Worm (Caenorhabditis elegans) whole organism, young adult: ENCODE results near the gene F36H12.3.
A peak's percentile ranks its signal among the peaks of the same experiment; 100 is the strongest.

Experiments used
- F10E7.11 ChIP-seq: sonication (generic microtip); optimal IDR thresholded peaks from 2 replicates; lab custom pipeline; 2017; ENCODE audit warnings: mild to moderate bottlenecking, missing genetic modification characterization, moderate library complexity, missing compliant biosample characterization
- F23B12.7 ChIP-seq: sonication (generic microtip); optimal IDR thresholded peaks from 2 replicates; lab custom pipeline; 2017; ENCODE audit warnings: missing genetic modification characterization, mild to moderate bottlenecking, missing compliant biosample characterization, antibody characterized with exemption, moderate library complexity; ENCODE audit not compliant: insufficient read depth
- F39B2.1 ChIP-seq: fragments of 200-800 bp; sonication (Bioruptor generic); IDR thresholded peaks from 2 replicates; pipeline ENCODE4 v1.3.6; 2022; ENCODE audit warnings: missing genetic modification reagents, missing genetic modification characterization, missing compliant biosample characterization
- F49E8.2 ChIP-seq: sonication (generic microtip); optimal IDR thresholded peaks from 3 replicates; lab custom pipeline; 2017; ENCODE audit warnings: missing genetic modification characterization, mild to moderate bottlenecking, missing compliant biosample characterization, antibody characterized with exemption, moderate library complexity; ENCODE audit not compliant: insufficient read depth
- F52B5.7 ChIP-seq: sonication (generic microtip); optimal IDR thresholded peaks from 2 replicates; lab custom pipeline; 2016; ENCODE audit warnings: mild to moderate bottlenecking, missing genetic modification characterization, missing compliant biosample characterization
- aptf-2 ChIP-seq: fragments of 200-800 bp; sonication (Bioruptor generic); conservative IDR thresholded peaks from 2 replicates; pipeline ENCODE4 v1.3.6; 2022; ENCODE audit warnings: missing genetic modification reagents, missing genetic modification characterization, missing compliant biosample characterization
- aptf-3 ChIP-seq: fragments of 200-800 bp; sonication (Bioruptor generic); IDR thresholded peaks from 2 replicates; pipeline ENCODE4 v1.3.6; 2022; ENCODE audit warnings: missing genetic modification characterization, missing compliant biosample characterization
- attf-6 ChIP-seq: fragments of 200-800 bp; sonication (Bioruptor generic); IDR thresholded peaks from 2 replicates; pipeline ENCODE4 v1.3.6; 2022; ENCODE audit warnings: missing genetic modification reagents, missing genetic modification characterization, missing compliant biosample characterization
- bed-1 ChIP-seq: fragments of 200-800 bp; sonication (Bioruptor generic); IDR thresholded peaks from 2 replicates; pipeline ENCODE4 v1.3.6; 2022; ENCODE audit warnings: missing genetic modification reagents, missing genetic modification characterization, missing compliant biosample characterization
- cebp-2 ChIP-seq: fragments of 200-800 bp; sonication (Bioruptor generic); IDR thresholded peaks from 2 replicates; pipeline ENCODE4 v1.3.6; 2022; ENCODE audit warnings: missing genetic modification characterization, missing compliant biosample characterization
- ceh-58 ChIP-seq: fragments of 200-800 bp; sonication (Bioruptor generic); IDR thresholded peaks from 2 replicates; pipeline ENCODE4 v1.3.6; 2022; ENCODE audit warnings: missing genetic modification characterization, missing compliant biosample characterization
- dpl-1 ChIP-seq: fragments of 150-350 bp; optimal IDR thresholded peaks from 2 replicates; lab custom pipeline; 2014; ENCODE audit warnings: missing biosample characterization, missing genetic modification reagents, missing genetic modification characterization
- hmg-1.2 ChIP-seq: fragments of 200-800 bp; sonication (Bioruptor generic); IDR thresholded peaks from 2 replicates; pipeline ENCODE4 v1.3.6; 2022; ENCODE audit warnings: missing genetic modification reagents, missing genetic modification characterization, missing compliant biosample characterization
- mcd-1 ChIP-seq: fragments of 200-800 bp; sonication (Bioruptor generic); IDR thresholded peaks from 2 replicates; pipeline ENCODE4 v1.3.6; 2022; ENCODE audit warnings: missing genetic modification reagents, missing genetic modification characterization, missing compliant biosample characterization
- mel-28 ChIP-seq: sonication (generic microtip); optimal IDR thresholded peaks from 2 replicates; lab custom pipeline; 2016; ENCODE audit warnings: borderline replicate concordance, mild to moderate bottlenecking, missing genetic modification characterization, missing compliant biosample characterization
- nfya-1 ChIP-seq: sonication (generic microtip); optimal IDR thresholded peaks from 2 replicates; lab custom pipeline; 2017; ENCODE audit warnings: antibody characterized with exemption, missing compliant biosample characterization, missing genetic modification characterization, borderline replicate concordance; ENCODE audit not compliant: insufficient read depth
- nhr-90 ChIP-seq: sonication (generic microtip); optimal IDR thresholded peaks from 2 replicates; lab custom pipeline; 2016; ENCODE audit warnings: missing genotype, mild to moderate bottlenecking, missing genetic modification characterization, missing compliant biosample characterization
- pbrm-1 ChIP-seq: fragments of 200-800 bp; sonication (Bioruptor generic); IDR thresholded peaks from 2 replicates; pipeline ENCODE4 v1.3.6; 2022; ENCODE audit warnings: missing genetic modification reagents, missing genetic modification characterization, missing compliant biosample characterization
- snpc-3.4 ChIP-seq: sonication (generic microtip); optimal IDR thresholded peaks from 2 replicates; lab custom pipeline; 2017; ENCODE audit warnings: missing genetic modification characterization, mild to moderate bottlenecking, missing compliant biosample characterization, antibody characterized with exemption, moderate library complexity, missing genotype, missing genetic modification reagents
- snpc-4 ChIP-seq, 5 experiments: fragments of 150-350 bp in 1 of 5; sonication (generic microtip) in 4 of 5; optimal IDR thresholded peaks; 2 replicates each; lab custom pipeline; 2014 to 2018; ENCODE audit warnings: missing genetic modification characterization in 5 of 5, missing biosample characterization in 3 of 5, antibody characterized with exemption in 2 of 5, mild to moderate bottlenecking in 2 of 5, missing compliant biosample characterization in 2 of 5, missing genotype in 2 of 5, moderate library complexity in 2 of 5, missing genetic modification reagents in 1 of 5
- ztf-25 ChIP-seq: fragments of 200-800 bp; sonication (Bioruptor generic); IDR thresholded peaks from 2 replicates; pipeline ENCODE4 v1.3.6; 2022; ENCODE audit warnings: missing genetic modification reagents, missing genetic modification characterization, missing compliant biosample characterization

F36H12.3 gene

DNA sequence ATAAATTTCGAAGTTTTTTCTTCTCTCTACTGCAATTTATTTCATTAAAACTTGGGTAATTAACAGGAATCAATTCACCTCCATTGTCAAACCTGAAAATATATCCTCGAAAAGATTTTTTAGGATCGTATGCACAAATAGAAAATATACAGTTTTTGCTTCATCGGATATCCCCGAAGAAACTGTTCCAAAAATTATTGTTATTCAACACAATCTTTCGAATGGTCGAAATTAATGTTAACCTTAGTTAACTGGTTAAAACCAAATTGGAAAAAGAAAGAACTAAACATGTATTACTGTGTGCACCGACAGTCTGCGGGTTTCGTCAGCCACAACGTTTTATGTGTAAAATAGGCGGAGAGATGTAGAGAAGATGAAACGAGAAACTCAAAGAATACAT lies 44.5 kb downstream of the F36H12.3 start (continued):
- TF ChIP-seq aptf-2 (GFP tag; lab: Robert Waterston, UW): no peak
- no peak for TF ChIP-seq nfya-1 (tag; lab: Kevin White, UChicago)
- no peak for TF ChIP-seq dpl-1 (GFP tag; lab: Kevin White, UChicago)
- no peak for TF ChIP-seq ztf-25 (GFP tag; lab: Robert Waterston, UW)
- no peak for TF ChIP-seq aptf-3 (GFP tag; lab: Robert Waterston, UW)
- no peak for TF ChIP-seq mel-28 (tag; lab: Kevin White, UChicago)
- no peak for TF ChIP-seq F10E7.11 (tag; lab: Kevin White, UChicago)
- TF ChIP-seq ceh-58 (GFP tag; lab: Robert Waterston, UW): no peak
- peak; percentile 97 for TF ChIP-seq attf-6 (GFP tag; lab: Robert Waterston, UW)
- TF ChIP-seq hmg-1.2 (GFP tag; lab: Robert Waterston, UW): peak; percentile 88
- TF ChIP-seq bed-1 (GFP tag; lab: Robert Waterston, UW): no peak
- TF ChIP-seq nhr-90 (tag; lab: Kevin White, UChicago): no peak
- peak; percentile 51; the same call in 1 of the 2 replicates for TF ChIP-seq mcd-1 (GFP tag; lab: Robert Waterston, UW)
- TF ChIP-seq F49E8.2 (tag; lab: Kevin White, UChicago): peak; percentile 45
- peak; percentile 75 for TF ChIP-seq snpc-3.4 (tag; lab: Kevin White, UChicago)
- no peak for TF ChIP-seq F52B5.7 (tag; lab: Kevin White, UChicago)
- no peak for TF ChIP-seq F39B2.1 (GFP tag; lab: Robert Waterston, UW)
- TF ChIP-seq pbrm-1 (GFP tag; lab: Robert Waterston, UW): peak; percentile 85

DNA sequence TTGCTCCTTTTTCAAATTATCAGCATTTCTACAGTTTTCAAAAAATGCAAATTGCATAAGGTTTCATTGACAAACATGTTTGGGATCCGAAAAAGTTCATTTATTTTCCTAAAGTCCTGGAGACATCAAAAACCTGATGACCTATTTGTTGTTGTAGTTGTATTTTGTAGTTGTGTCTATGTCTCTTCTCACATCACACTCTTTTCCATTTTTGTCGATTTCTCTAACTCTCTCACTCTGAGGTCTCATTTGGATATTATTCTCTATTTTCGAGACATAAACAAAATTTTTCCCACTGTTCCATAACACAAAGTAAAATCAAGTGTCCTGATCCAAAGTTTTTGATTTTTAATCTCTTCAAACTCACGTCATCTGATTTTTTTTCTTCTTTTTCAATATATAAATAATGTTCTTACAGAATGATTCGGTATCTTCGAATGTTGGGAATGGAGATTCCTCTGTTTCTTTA lies 46.3 kb downstream of the F36H12.3 start, which contains the start of gene slc-46A:
slc-46A (plus strand) TSS at position 419 of the 469 bp plus-strand sequence.
- TF ChIP-seq hmg-1.2 (GFP tag; lab: Robert Waterston, UW): peak; percentile 75
- TF ChIP-seq cebp-2: no peak
- TF ChIP-seq F23B12.7: no peak
- no peak for TF ChIP-seq snpc-4 (GFP tag; optimal IDR thresholded peaks at IDR 0.05; lab: Kevin White, UChicago)
- peak in 1 of 4 experiments; percentile 16 for TF ChIP-seq snpc-4 (tag; optimal IDR thresholded peaks at IDR 0.05; lab: Kevin White, UChicago)
